Fruit fly (Drosophila melanogaster): ENCODE data around the gene CG9287.

DNA sequence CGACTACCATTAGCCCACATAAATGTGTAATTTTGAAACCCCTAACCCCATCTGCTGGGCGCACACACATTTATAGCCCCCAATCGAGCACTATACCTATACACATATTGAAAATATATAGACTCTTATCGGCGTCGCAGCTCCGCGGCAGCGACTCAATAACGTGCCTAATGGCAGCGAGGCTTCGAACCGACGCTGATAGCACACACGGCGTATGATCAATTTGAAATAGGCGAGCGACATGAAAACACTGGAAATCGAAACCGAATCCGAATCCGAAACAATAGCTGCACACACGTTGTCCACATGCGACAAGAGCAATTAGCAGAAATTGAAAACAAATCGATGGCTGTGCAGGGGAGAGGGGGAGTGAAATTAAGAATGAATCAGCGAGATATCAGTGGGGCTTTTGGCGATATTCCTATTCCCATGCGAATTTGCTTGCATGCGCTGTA lies 14.7 kb upstream of the CG9287 start:
- no peak for TF ChIP-seq CTCF (optimal IDR thresholded peaks at IDR 0.05)
- no peak for TF ChIP-seq CG8478 (optimal IDR thresholded peaks at IDR 0.05)

Measured in S2 (cell line).